Worm (Caenorhabditis elegans) whole organism, L4/young adult: ENCODE data around the gene C05G5.2.

ENCODE experiments used
- W03F9.2 ChIP-seq: fragments of 150-350 bp; optimal IDR thresholded peaks from 2 replicates; lab custom pipeline; 2014; ENCODE audit warnings: missing biosample characterization, missing genetic modification characterization
- dao-5 ChIP-seq: sonication (generic microtip); optimal IDR thresholded peaks from 2 replicates; lab custom pipeline; 2016; ENCODE audit warnings: missing genotype, missing genetic modification characterization, moderate library complexity, missing compliant biosample characterization
- him-1 ChIP-seq: sonication (generic microtip); optimal IDR thresholded peaks from 2 replicates; lab custom pipeline; 2016; ENCODE audit warnings: missing genotype, missing genetic modification reagents, missing genetic modification characterization, missing compliant biosample characterization

DNA sequence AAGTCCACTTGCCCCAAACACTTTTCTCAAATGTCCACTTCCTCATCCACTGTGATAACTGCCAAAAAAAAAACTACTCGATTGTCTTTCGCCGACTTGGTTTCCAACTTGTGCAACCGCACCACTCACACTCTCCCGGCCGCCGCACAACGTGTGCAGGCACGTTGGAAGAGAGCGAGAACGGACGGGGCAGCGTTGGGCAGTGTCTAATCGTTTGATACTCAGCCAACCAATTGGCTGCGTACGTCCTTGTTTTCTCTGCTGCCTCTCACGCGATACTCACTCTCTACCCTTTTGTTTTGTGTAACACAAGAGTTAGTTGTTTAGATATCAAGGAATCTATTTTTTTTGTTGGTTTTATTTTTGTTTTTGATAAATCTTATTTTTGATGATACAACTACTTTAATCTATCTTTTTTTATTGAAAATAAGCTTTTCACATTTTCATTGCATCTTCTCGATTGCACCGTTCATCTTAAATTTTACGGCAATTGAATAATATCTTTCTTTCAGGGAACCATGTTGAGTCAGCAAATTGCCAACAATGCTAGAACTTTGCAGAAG, 6.5 kb downstream of the C05G5.2 start, which contains the start of gene sucl-1:
- no peak for TF ChIP-seq dao-5
- TF ChIP-seq W03F9.2 (tag; lab: Kevin White, UChicago): peak; percentile 65
- peak; percentile 11 for TF ChIP-seq him-1 (tag; lab: Kevin White, UChicago)
